Worm (Caenorhabditis elegans): ENCODE results near the gene mig-2.

DNA sequence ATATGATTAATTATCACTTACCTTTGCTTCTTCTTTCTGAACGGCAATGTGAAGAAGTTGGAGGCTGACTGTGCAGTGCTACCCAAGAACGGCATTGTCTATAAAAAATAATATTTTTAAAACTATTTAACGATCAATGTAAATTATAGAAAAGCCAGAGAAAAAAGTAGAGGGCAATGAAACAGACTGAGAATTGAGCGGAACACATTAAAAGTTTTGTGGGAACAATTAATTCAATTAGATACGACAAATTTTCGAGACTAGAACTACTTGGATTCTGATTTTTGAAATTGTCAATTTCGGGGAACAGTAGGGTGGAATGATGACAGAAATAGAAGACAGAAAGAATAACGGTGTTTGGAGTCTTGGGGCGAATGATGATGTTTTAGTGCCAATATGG, 43.2 kb downstream of the mig-2 start, which contains the start of gene F52D10.2:
- TF ChIP-seq lin-13 (tag; optimal IDR thresholded peaks at IDR 0.05) = no peak
- no peak for TF ChIP-seq nhr-2 (tag; optimal IDR thresholded peaks at IDR 0.05)
- TF ChIP-seq sptf-1 (tag; optimal IDR thresholded peaks at IDR 0.05) = no peak
- TF ChIP-seq unc-39 (tag; optimal IDR thresholded peaks at IDR 0.05) = no peak
- TF ChIP-seq pha-4 (tag; optimal IDR thresholded peaks at IDR 0.05) = no peak
- TF ChIP-seq tbx-8 (GFP tag; optimal IDR thresholded peaks at IDR 0.05) = no peak
- TF ChIP-seq hlh-1 (tag; optimal IDR thresholded peaks at IDR 0.05) = no peak
- TF ChIP-seq nhr-12 (tag; optimal IDR thresholded peaks at IDR 0.05) = no peak
- TF ChIP-seq ztf-11 (tag; optimal IDR thresholded peaks at IDR 0.05) = no peak
